Worm (Caenorhabditis elegans): ENCODE measurements around the gene Y22D7AR.2.

Gene Y22D7AR.2

DNA sequence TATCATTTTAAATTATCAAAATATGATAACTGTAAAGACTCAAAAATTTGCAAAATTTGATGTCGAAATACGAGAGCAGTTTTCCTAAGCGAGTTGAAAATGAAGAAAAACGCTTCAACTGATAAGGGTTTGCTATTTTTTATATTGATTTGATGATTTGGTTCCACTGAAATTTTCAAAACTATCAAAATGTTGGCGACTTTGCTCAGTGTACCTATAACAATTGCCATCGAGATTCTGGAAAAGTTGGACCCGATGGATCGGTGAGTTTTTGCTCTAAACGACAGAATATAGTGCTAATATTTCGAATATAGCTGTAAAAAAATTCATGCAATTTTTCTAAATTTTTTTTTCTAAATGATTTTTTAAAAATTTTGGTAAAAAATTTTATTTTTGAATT lies at the start of gene Y22D7AR.2, which contains the start of gene fbxa-13:
TSS of gene Y22D7AR.2 (plus strand) at position 148 of the 400 bp plus-strand sequence.
TSS of gene fbxa-13 (minus strand) at position 101 of the 400 bp plus-strand sequence.
- no peak for TF ChIP-seq skn-1 (tag; optimal IDR thresholded peaks at IDR 0.05)
- no peak for TF ChIP-seq ztf-4 (tag; optimal IDR thresholded peaks at IDR 0.05)
- no peak for TF ChIP-seq mml-1 (tag; optimal IDR thresholded peaks at IDR 0.05)
- TF ChIP-seq unc-39 (tag; optimal IDR thresholded peaks at IDR 0.05): no peak
- no peak for TF ChIP-seq ama-1 (optimal IDR thresholded peaks at IDR 0.05)
- no peak for TF ChIP-seq nhr-76 (tag; optimal IDR thresholded peaks at IDR 0.05)
- no peak for TF ChIP-seq snpc-4 (tag; optimal IDR thresholded peaks at IDR 0.05)
- no peak for TF ChIP-seq elt-3 (tag; optimal IDR thresholded peaks at IDR 0.05)
- TF ChIP-seq fkh-10 (GFP tag; optimal IDR thresholded peaks at IDR 0.05): no peak
- no peak for TF ChIP-seq nhr-237 (tag; optimal IDR thresholded peaks at IDR 0.05)

DNA sequence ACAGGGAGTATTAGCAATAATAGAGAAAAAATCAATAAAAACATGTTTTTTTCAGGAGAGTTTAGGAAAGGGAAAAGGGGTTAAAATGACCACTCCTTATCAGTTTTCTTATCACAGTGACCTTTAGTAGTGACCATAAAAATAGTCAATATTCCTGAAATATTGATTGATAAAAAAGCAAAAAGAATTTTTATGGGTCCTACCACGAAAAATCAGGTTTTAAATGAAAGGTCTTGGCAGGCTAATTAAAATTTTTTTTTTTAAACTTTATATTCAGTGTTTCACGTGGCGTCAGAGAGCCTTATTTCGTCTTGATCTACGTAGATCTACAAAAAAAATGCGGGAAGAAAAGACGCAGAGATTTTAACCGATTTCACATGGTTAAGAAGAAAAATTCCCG lies 48.4 kb upstream of the Y22D7AR.2 start, which contains the start of gene cht-4:
TSS of gene cht-4 (minus strand) at position 101 of the 400 bp plus-strand sequence.
- TF ChIP-seq egl-5 (tag; optimal IDR thresholded peaks at IDR 0.05) (no peak), egl-27 (tag; optimal IDR thresholded peaks at IDR 0.05) (no peak), snpc-4 (tag; optimal IDR thresholded peaks at IDR 0.05) (no peak), ceh-82 (tag; optimal IDR thresholded peaks at IDR 0.05) (no peak), lin-39 (tag; optimal IDR thresholded peaks at IDR 0.05) (no peak), sea-2 (GFP tag; optimal IDR thresholded peaks at IDR 0.05) (no peak), lsy-12 (tag; optimal IDR thresholded peaks at IDR 0.05) (no peak), mml-1 (tag; optimal IDR thresholded peaks at IDR 0.05) (no peak), hmg-11 (tag; optimal IDR thresholded peaks at IDR 0.05) (no peak), fkh-10 (GFP tag; optimal IDR thresholded peaks at IDR 0.05) (no peak), nhr-28 (tag; optimal IDR thresholded peaks at IDR 0.05) (no peak), nhr-67 (tag; optimal IDR thresholded peaks at IDR 0.05) (no peak)

DNA sequence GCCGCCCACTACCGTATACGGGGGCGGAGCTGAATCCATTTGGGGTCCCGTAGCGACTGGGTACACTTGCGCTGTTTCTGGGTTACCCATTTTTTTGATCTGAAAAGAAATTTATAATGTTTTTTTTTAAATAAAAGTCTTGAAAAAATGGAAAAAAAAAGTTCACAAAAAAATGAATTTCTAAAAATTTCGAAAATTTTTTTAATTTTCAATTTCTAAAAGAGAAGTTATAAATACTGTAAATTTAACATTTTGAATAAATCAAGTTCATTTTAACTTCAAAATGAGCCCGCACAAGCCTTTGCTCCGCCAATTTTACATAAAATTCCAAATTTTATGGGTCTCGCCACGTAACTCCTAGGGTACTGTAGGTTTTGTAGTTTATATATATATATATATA lies 46.0 kb upstream of the Y22D7AR.2 start, which contains the start of gene Y22D7AL.15:
TSS of gene Y22D7AL.15 (minus strand) at position 101 of the 400 bp plus-strand sequence.
- TF ChIP-seq nhr-28 (tag; optimal IDR thresholded peaks at IDR 0.05) (no peak), pqm-1 (tag; optimal IDR thresholded peaks at IDR 0.05) (no peak), R02D3.7 (tag; optimal IDR thresholded peaks at IDR 0.05) (no peak), egl-27 (tag; optimal IDR thresholded peaks at IDR 0.05) (no peak), elt-2 (tag; optimal IDR thresholded peaks at IDR 0.05) (no peak), ZK546.5 (tag; optimal IDR thresholded peaks at IDR 0.05) (no peak), nhr-23 (tag; optimal IDR thresholded peaks at IDR 0.05) (no peak), ztf-11 (tag; optimal IDR thresholded peaks at IDR 0.05) (no peak), jun-1 (tag; optimal IDR thresholded peaks at IDR 0.05) (no peak), lin-39 (tag; optimal IDR thresholded peaks at IDR 0.05) (no peak), unc-39 (tag; optimal IDR thresholded peaks at IDR 0.05) (no peak), nhr-25 (tag; optimal IDR thresholded peaks at IDR 0.05) (no peak), daf-12 (tag; optimal IDR thresholded peaks at IDR 0.05) (no peak), aly-2 (tag; optimal IDR thresholded peaks at IDR 0.05) (no peak), eor-1 (tag; optimal IDR thresholded peaks at IDR 0.05) (no peak), hmg-11 (tag; optimal IDR thresholded peaks at IDR 0.05) (no peak), lin-15B (tag; optimal IDR thresholded peaks at IDR 0.05) (no peak)

DNA sequence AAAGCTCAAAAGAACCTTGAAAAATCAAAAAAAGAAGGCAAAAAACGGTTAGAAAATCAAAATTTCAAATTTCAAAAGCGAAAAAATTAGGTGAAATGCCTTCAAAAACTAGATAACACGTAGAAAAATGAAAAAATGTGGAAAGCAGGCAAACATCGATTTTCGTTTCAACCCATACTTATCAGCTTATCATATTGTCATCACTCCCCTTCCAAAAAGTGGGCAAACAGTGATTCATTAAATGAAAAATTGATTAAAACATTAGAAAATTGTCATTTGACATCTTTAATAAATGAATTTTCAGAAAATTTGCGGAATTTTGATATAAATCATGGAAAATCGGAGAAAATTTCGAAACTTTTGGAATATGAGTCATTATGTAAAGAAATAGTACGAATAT lies 44.7 kb upstream of the Y22D7AR.2 start:
- TF ChIP-seq nhr-77 (tag; optimal IDR thresholded peaks at IDR 0.05): no peak
- TF ChIP-seq skn-1 (tag; optimal IDR thresholded peaks at IDR 0.05): peak; percentile 9
- TF ChIP-seq elt-2 (tag; optimal IDR thresholded peaks at IDR 0.05): peak; percentile 65
- peak; percentile 32 for TF ChIP-seq pqm-1 (tag; optimal IDR thresholded peaks at IDR 0.05)
- TF ChIP-seq pha-4 (tag; optimal IDR thresholded peaks at IDR 0.05): peak; percentile 23

ce11 chrIII:1662405-1662804 lies 43.3 kb upstream of the Y22D7AR.2 start:
- TF ChIP-seq fos-1 (tag; optimal IDR thresholded peaks at IDR 0.05) (no peak), nhr-67 (tag; optimal IDR thresholded peaks at IDR 0.05) (no peak), sea-2 (GFP tag; optimal IDR thresholded peaks at IDR 0.05) (no peak), pha-4 (tag; optimal IDR thresholded peaks at IDR 0.05) (no peak), ceh-16 (tag; optimal IDR thresholded peaks at IDR 0.05) (no peak), ztf-4 (tag; optimal IDR thresholded peaks at IDR 0.05) (no peak), skn-1 (tag; optimal IDR thresholded peaks at IDR 0.05) (no peak), aly-2 (tag; optimal IDR thresholded peaks at IDR 0.05) (no peak), pqm-1 (tag; optimal IDR thresholded peaks at IDR 0.05) (no peak), elt-2 (tag; optimal IDR thresholded peaks at IDR 0.05) (no peak), egl-5 (tag; optimal IDR thresholded peaks at IDR 0.05) (no peak), ztf-11 (tag; optimal IDR thresholded peaks at IDR 0.05) (no peak), hmg-11 (tag; optimal IDR thresholded peaks at IDR 0.05) (no peak), nhr-11 (tag; optimal IDR thresholded peaks at IDR 0.05) (no peak)

Data from whole organism, L3 larva.